Fruit fly (Drosophila melanogaster) whole organism, embryonic: ENCODE measurements around the gene tay.
A peak's percentile ranks its signal among the peaks of the same experiment; 100 is the strongest.

Experiments used
- ATbp ChIP-seq: fragments of 200-800 bp; sonication (Bioruptor generic); optimal IDR thresholded peaks from 2 replicates; lab custom pipeline; 2017; ENCODE audit warnings: missing biosample characterization, mild to moderate bottlenecking, missing genetic modification characterization, missing genetic modification reagents
- Atf-2 ChIP-seq: fragments of 200-800 bp; sonication (Bioruptor generic); optimal IDR thresholded peaks from 2 replicates; lab custom pipeline; 2016; ENCODE audit warnings: missing biosample characterization, missing genetic modification characterization
- Bteb2 ChIP-seq: fragments of 200-800 bp; sonication (Bioruptor generic); optimal IDR thresholded peaks from 2 replicates; lab custom pipeline; 2016; ENCODE audit warnings: missing biosample characterization, missing genetic modification characterization
- CG10274 ChIP-seq: fragments of 200-800 bp; sonication (Bioruptor generic); optimal IDR thresholded peaks from 3 replicates; lab custom pipeline; 2017; ENCODE audit warnings: missing biosample characterization, mild to moderate bottlenecking, missing genetic modification characterization
- CG11398 ChIP-seq: fragments of 200-800 bp; sonication (Bioruptor generic); optimal IDR thresholded peaks from 2 replicates; lab custom pipeline; 2016; ENCODE audit warnings: missing biosample characterization, missing genetic modification characterization
- CG13894 ChIP-seq: fragments of 200-800 bp; sonication (Bioruptor generic); optimal IDR thresholded peaks from 3 replicates; lab custom pipeline; 2018; ENCODE audit warnings: missing biosample characterization, mild to moderate bottlenecking, missing genetic modification characterization, moderate library complexity
- CG15073 ChIP-seq: fragments of 200-800 bp; sonication (Bioruptor generic); optimal IDR thresholded peaks from 2 replicates; lab custom pipeline; 2016; ENCODE audit warnings: missing biosample characterization, missing genetic modification characterization
- CG1529 ChIP-seq: fragments of 200-800 bp; sonication (Bioruptor generic); optimal IDR thresholded peaks from 3 replicates; lab custom pipeline; 2018; ENCODE audit warnings: missing biosample characterization, missing genetic modification characterization
- CG1603 ChIP-seq: fragments of 200-800 bp; sonication (Bioruptor generic); optimal IDR thresholded peaks from 2 replicates; lab custom pipeline; 2019; ENCODE audit warnings: missing biosample characterization, mild to moderate bottlenecking, missing genetic modification characterization, moderate library complexity
- CG16863 ChIP-seq: fragments of 200-800 bp; sonication (Bioruptor generic); optimal IDR thresholded peaks from 3 replicates; lab custom pipeline; 2016; ENCODE audit warnings: missing biosample characterization, missing genetic modification characterization
- CG2116 ChIP-seq: fragments of 200-800 bp; sonication (Bioruptor generic); optimal IDR thresholded peaks from 3 replicates; lab custom pipeline; 2018; ENCODE audit warnings: missing biosample characterization, mild to moderate bottlenecking, missing genetic modification characterization
- CG2678 ChIP-seq: fragments of 200-800 bp; sonication (Bioruptor generic); optimal IDR thresholded peaks from 3 replicates; lab custom pipeline; 2019; ENCODE audit warnings: missing biosample characterization, mild to moderate bottlenecking, missing genetic modification characterization, moderate library complexity
- CG2889 ChIP-seq: fragments of 200-800 bp; sonication (Bioruptor generic); IDR thresholded peaks from 3 replicates; pipeline ENCODE4 v1.3.6; 2022; ENCODE audit warnings: missing biosample characterization, missing genetic modification characterization
- CG32532 ChIP-seq: fragments of 200-800 bp; sonication (Bioruptor generic); IDR thresholded peaks from 2 replicates; pipeline ENCODE4 v1.3.6; 2022; ENCODE audit warnings: missing biosample characterization, missing genetic modification characterization
- CG32772 ChIP-seq: fragments of 200-800 bp; sonication (Bioruptor generic); IDR thresholded peaks from 2 replicates; pipeline ENCODE4 v1.3.6; 2022; ENCODE audit warnings: missing biosample characterization, missing genetic modification characterization
- CG34376 ChIP-seq: fragments of 200-800 bp; sonication (Bioruptor generic); optimal IDR thresholded peaks from 2 replicates; lab custom pipeline; 2018; ENCODE audit warnings: missing biosample characterization, mild to moderate bottlenecking, missing genetic modification characterization
- CG3726 ChIP-seq: fragments of 200-800 bp; sonication (Bioruptor generic); IDR thresholded peaks from 3 replicates; pipeline ENCODE4, ENCODE4 v1.3.6; 2022; ENCODE audit warnings: missing biosample characterization, missing genetic modification characterization
- CG3995 ChIP-seq: fragments of 200-800 bp; sonication (Bioruptor generic); optimal IDR thresholded peaks from 3 replicates; lab custom pipeline; 2016; ENCODE audit warnings: missing biosample characterization, missing genetic modification characterization
- CG42726 ChIP-seq: fragments of 200-800 bp; sonication (Bioruptor generic); IDR thresholded peaks from 2 replicates; pipeline ENCODE4 v1.3.6; 2022; ENCODE audit warnings: missing biosample characterization, missing genetic modification characterization; ENCODE audit not compliant: partially characterized antibody
- CG4328 ChIP-seq: fragments of 200-800 bp; sonication (Bioruptor generic); optimal IDR thresholded peaks from 3 replicates; lab custom pipeline; 2017; ENCODE audit warnings: missing biosample characterization, missing genetic modification reagents, missing genetic modification characterization
- CG4424 ChIP-seq: fragments of 200-800 bp; sonication (Bioruptor generic); optimal IDR thresholded peaks from 3 replicates; lab custom pipeline; 2016; ENCODE audit warnings: missing biosample characterization, missing genetic modification characterization
- CG7786 ChIP-seq: fragments of 200-800 bp; sonication (Bioruptor generic); optimal IDR thresholded peaks from 2 replicates; lab custom pipeline; 2016; ENCODE audit warnings: missing biosample characterization, missing genetic modification characterization
- CG7987 ChIP-seq: fragments of 200-800 bp; sonication (Bioruptor generic); optimal IDR thresholded peaks from 2 replicates; lab custom pipeline; 2018; ENCODE audit warnings: missing biosample characterization, mild to moderate bottlenecking, missing genetic modification characterization, moderate library complexity
- CG8281 ChIP-seq: fragments of 200-800 bp; sonication (Bioruptor generic); optimal IDR thresholded peaks from 2 replicates; lab custom pipeline; 2018; ENCODE audit warnings: missing biosample characterization, mild to moderate bottlenecking, missing genetic modification characterization, moderate library complexity
- CG8944 ChIP-seq: fragments of 200-800 bp; sonication (Bioruptor generic); optimal IDR thresholded peaks from 3 replicates; lab custom pipeline; 2016; ENCODE audit warnings: missing biosample characterization, missing genetic modification characterization
- CG9215 ChIP-seq: fragments of 200-800 bp; sonication (Bioruptor generic); IDR thresholded peaks from 2 replicates; pipeline ENCODE4 v1.3.6; 2022; ENCODE audit warnings: missing biosample characterization, missing genetic modification characterization
- Camta ChIP-seq: fragments of 200-800 bp; sonication (Bioruptor generic); optimal IDR thresholded peaks from 2 replicates; lab custom pipeline; 2016; ENCODE audit warnings: missing biosample characterization, missing genetic modification characterization
- CrebB ChIP-seq: fragments of 200-800 bp; sonication (Bioruptor generic); optimal IDR thresholded peaks from 3 replicates; lab custom pipeline; 2018; ENCODE audit warnings: missing biosample characterization, mild to moderate bottlenecking, missing genetic modification characterization
- D19B ChIP-seq: fragments of 200-800 bp; sonication (Bioruptor generic); optimal IDR thresholded peaks from 2 replicates; lab custom pipeline; 2017; ENCODE audit warnings: missing biosample characterization, mild to moderate bottlenecking, missing genetic modification characterization
- Elba2 ChIP-seq: fragments of 200-800 bp; sonication (Bioruptor generic); optimal IDR thresholded peaks from 3 replicates; lab custom pipeline; 2016; ENCODE audit warnings: missing biosample characterization, missing genetic modification characterization
- HLH54F ChIP-seq: fragments of 200-800 bp; sonication (Bioruptor generic); optimal IDR thresholded peaks from 3 replicates; lab custom pipeline; 2016; ENCODE audit warnings: missing biosample characterization, missing genetic modification characterization
- HLHmδ ChIP-seq: fragments of 200-800 bp; sonication (Bioruptor generic); optimal IDR thresholded peaks from 2 replicates; lab custom pipeline; 2018; ENCODE audit warnings: missing biosample characterization, mild to moderate bottlenecking, missing genetic modification characterization, moderate library complexity
- Hr3 ChIP-seq: fragments of 200-800 bp; sonication (Bioruptor generic); optimal IDR thresholded peaks from 3 replicates; lab custom pipeline; 2016; ENCODE audit warnings: missing biosample characterization, missing genetic modification characterization
- Lim3 ChIP-seq: fragments of 200-800 bp; sonication (Bioruptor generic); IDR thresholded peaks from 2 replicates; pipeline ENCODE4 v1.3.6; 2022; ENCODE audit warnings: missing biosample characterization, missing genetic modification characterization
- Max ChIP-seq: fragments of 200-800 bp; sonication (Bioruptor generic); optimal IDR thresholded peaks from 2 replicates; lab custom pipeline; 2016; ENCODE audit warnings: missing biosample characterization, mild to moderate bottlenecking, missing genetic modification characterization
- NK7.1 ChIP-seq: fragments of 200-800 bp; sonication (Bioruptor generic); optimal IDR thresholded peaks from 3 replicates; lab custom pipeline; 2016; ENCODE audit warnings: missing biosample characterization, missing genetic modification characterization
- Sox102F ChIP-seq: fragments of 200-800 bp; sonication (Bioruptor generic); optimal IDR thresholded peaks from 2 replicates; lab custom pipeline; 2018; ENCODE audit warnings: missing biosample characterization, mild to moderate bottlenecking, missing genetic modification characterization, moderate library complexity
- Spps ChIP-seq: fragments of 200-800 bp; sonication (Bioruptor generic); optimal IDR thresholded peaks from 2 replicates; lab custom pipeline; 2018; ENCODE audit warnings: missing biosample characterization, mild to moderate bottlenecking, missing genetic modification characterization
- Usf ChIP-seq: fragments of 200-800 bp; sonication (Bioruptor generic); optimal IDR thresholded peaks from 2 replicates; lab custom pipeline; 2017; ENCODE audit warnings: missing genotype, missing biosample characterization, missing genetic modification characterization
- bab2 ChIP-seq: fragments of 200-800 bp; sonication (Bioruptor generic); optimal IDR thresholded peaks from 2 replicates; lab custom pipeline; 2016; ENCODE audit warnings: missing biosample characterization, missing genetic modification characterization
- cad ChIP-seq: fragments of >200 bp; optimal IDR thresholded peaks from 2 replicates; lab custom pipeline; 2017; ENCODE audit warnings: missing biosample characterization, missing genetic modification characterization
- chm ChIP-seq: fragments of 200-800 bp; sonication (Bioruptor generic); IDR thresholded peaks from 2 replicates; pipeline ENCODE4 v1.3.6; 2022; ENCODE audit warnings: missing biosample characterization, missing genetic modification characterization
- danr ChIP-seq: fragments of 200-800 bp; sonication (Bioruptor generic); IDR thresholded peaks from 2 replicates; pipeline ENCODE4 v1.3.6; 2022; ENCODE audit warnings: missing biosample characterization, missing genetic modification characterization
- dysf ChIP-seq: fragments of 200-800 bp; sonication (Bioruptor generic); IDR thresholded peaks from 3 replicates; pipeline ENCODE4 v1.3.6; 2022; ENCODE audit warnings: missing biosample characterization, missing genetic modification characterization
- fru ChIP-seq: fragments of >200 bp; optimal IDR thresholded peaks from 2 replicates; lab custom pipeline; 2017
- kay ChIP-seq: fragments of 200-800 bp; sonication (Bioruptor generic); optimal IDR thresholded peaks from 2 replicates; lab custom pipeline; 2016; ENCODE audit warnings: missing biosample characterization, missing genetic modification characterization
- pnt ChIP-seq: fragments of 200-800 bp; sonication (Bioruptor generic); optimal IDR thresholded peaks from 3 replicates; lab custom pipeline; 2016; ENCODE audit warnings: missing biosample characterization, missing genetic modification characterization
- psq ChIP-seq: fragments of 200-800 bp; sonication (Bioruptor generic); optimal IDR thresholded peaks from 2 replicates; lab custom pipeline; 2017; ENCODE audit warnings: missing biosample characterization, missing genetic modification characterization
- tin ChIP-seq: fragments of 200-800 bp; sonication (Bioruptor generic); optimal IDR thresholded peaks from 3 replicates; lab custom pipeline; 2016; ENCODE audit warnings: missing biosample characterization, missing genetic modification characterization
- tna ChIP-seq: fragments of 200-800 bp; sonication (Bioruptor generic); IDR thresholded peaks from 2 replicates; pipeline ENCODE4 v1.3.6; 2022; ENCODE audit warnings: missing biosample characterization, missing genetic modification characterization; ENCODE audit not compliant: partially characterized antibody
- ttk ChIP-seq: fragments of 200-800 bp; sonication (Bioruptor generic); IDR thresholded peaks from 2 replicates; pipeline ENCODE4 v2.1.2; 2022; ENCODE audit warnings: missing biosample characterization, missing genetic modification characterization
- vvl ChIP-seq: fragments of 200-800 bp; sonication (Bioruptor generic); IDR thresholded peaks from 2 replicates; pipeline ENCODE4 v1.3.6; 2022; ENCODE audit warnings: missing biosample characterization, missing genetic modification characterization

tay gene

dm6 chrX:15867863-15868262, 19.2 kb downstream of the tay start, which contains the start of gene Gapdh2 (continued):
- TF ChIP-seq tna (GFP tag; lab: Robert Waterston, UW), result no peak
- TF ChIP-seq CG15073 (GFP tag; lab: Kevin White, UChicago), result peak; percentile 84
- TF ChIP-seq danr (GFP tag; lab: Robert Waterston, UW), result peak; percentile 98; the same call in 1 of the 2 replicates
- no peak for TF ChIP-seq CG42726 (GFP tag; lab: Robert Waterston, UW)
- peak; percentile 100 for TF ChIP-seq Sox102F (GFP tag; lab: Kevin White, UChicago)
- peak; percentile 97 for TF ChIP-seq NK7.1 (GFP tag; lab: Kevin White, UChicago)
- peak; percentile 97 for TF ChIP-seq D19B
- TF ChIP-seq Camta, result peak; percentile 98
- TF ChIP-seq Usf (GFP tag; lab: Kevin White, UChicago), result peak; percentile 85
- peak; percentile 100 for TF ChIP-seq ATbp
- TF ChIP-seq Max, result peak; percentile 99
- TF ChIP-seq CG16863 (GFP tag; lab: Kevin White, UChicago), result peak; percentile 95
- peak; percentile 99; the same call in 1 of the 2 replicates for TF ChIP-seq chm (GFP tag; lab: Robert Waterston, UW)
- peak; percentile 96 for TF ChIP-seq Atf-2 (GFP tag; lab: Kevin White, UChicago)
- TF ChIP-seq CG3726, result peak; percentile 97; the same call in 1 of the 3 replicates
- TF ChIP-seq CG13894, result peak; percentile 100
- TF ChIP-seq CG4328 (GFP tag; lab: Kevin White, UChicago), result peak; percentile 100
- peak; percentile 95 for TF ChIP-seq CG10274
- peak; percentile 97 for TF ChIP-seq kay
- peak; percentile 87 for TF ChIP-seq CG3995 (GFP tag; lab: Kevin White, UChicago)
- peak; percentile 98 for TF ChIP-seq CG1529 (GFP tag; lab: Kevin White, UChicago)
- TF ChIP-seq ttk (GFP tag; lab: Robert Waterston, UW), result peak; percentile 98
- peak; percentile 88 for TF ChIP-seq CG2116 (GFP tag; lab: Kevin White, UChicago)
- peak; percentile 95 for TF ChIP-seq CG7786
- TF ChIP-seq CG11398, result peak; percentile 93
- TF ChIP-seq CG2678 (tag; lab: Kevin White, UChicago), result peak; percentile 100
- peak; percentile 98 for TF ChIP-seq bab2 (GFP tag; lab: Kevin White, UChicago)
- TF ChIP-seq vvl (GFP tag; lab: Robert Waterston, UW), result peak; percentile 100
- TF ChIP-seq psq (GFP tag; lab: Kevin White, UChicago), result peak; percentile 93
- TF ChIP-seq dysf, result peak; percentile 99
- peak; percentile 98 for TF ChIP-seq tin (GFP tag; lab: Kevin White, UChicago)
- TF ChIP-seq CG1603 (tag; lab: Kevin White, UChicago), result peak; percentile 97
- peak; percentile 98 for TF ChIP-seq CG7987
- TF ChIP-seq CG8281 (tag; lab: Kevin White, UChicago), result peak; percentile 96
- TF ChIP-seq CG32532 (GFP tag; lab: Robert Waterston, UW), result peak; percentile 100
- peak; percentile 93 for TF ChIP-seq CG8944
- TF ChIP-seq Spps (tag; lab: Kevin White, UChicago), result peak; percentile 96
- peak; percentile 88 for TF ChIP-seq pnt (GFP tag; lab: Kevin White, UChicago)
- TF ChIP-seq CrebB (tag; lab: Kevin White, UChicago), result peak; percentile 100
- peak; percentile 99 for TF ChIP-seq CG4424 (GFP tag; lab: Kevin White, UChicago)
- TF ChIP-seq CG2889 (GFP tag; lab: Robert Waterston, UW), result peak; percentile 98
- peak; percentile 100 for TF ChIP-seq CG34376 (GFP tag; lab: Kevin White, UChicago)
- peak; percentile 99 for TF ChIP-seq Bteb2 (GFP tag; lab: Kevin White, UChicago)
- peak; percentile 96 for TF ChIP-seq Hr3
- no peak for TF ChIP-seq cad
- TF ChIP-seq HLH54F, result peak; percentile 96
- TF ChIP-seq HLHmδ, result no peak
- TF ChIP-seq CG32772 (GFP tag; lab: Robert Waterston, UW), result peak; percentile 98
- TF ChIP-seq fru (lab: Kevin White, UChicago), result no peak
- TF ChIP-seq Lim3, result peak; percentile 96; the same call in 1 of the 2 replicates
- peak; percentile 63 for TF ChIP-seq Elba2 (GFP tag; lab: Kevin White, UChicago)
- TF ChIP-seq CG9215 (GFP tag; lab: Robert Waterston, UW), result peak; percentile 96
